Worm (Caenorhabditis elegans): ENCODE results near the gene B0457.4.

- TF ChIP-seq mdl-1 (tag; optimal IDR thresholded peaks at IDR 0.05) (no peak), lsy-2 (tag; optimal IDR thresholded peaks at IDR 0.05) (no peak), tlp-1 (tag; optimal IDR thresholded peaks at IDR 0.05) (no peak), nhr-76 (tag; optimal IDR thresholded peaks at IDR 0.05) (no peak), unc-62 (GFP tag; optimal IDR thresholded peaks at IDR 0.05) (no peak), fkh-10 (GFP tag; optimal IDR thresholded peaks at IDR 0.05) (peak; percentile 61), ama-1 (optimal IDR thresholded peaks at IDR 0.05) (no peak), unc-130 (tag; optimal IDR thresholded peaks at IDR 0.05) (no peak), nhr-90 (tag; optimal IDR thresholded peaks at IDR 0.05; ENCODE audit: poor library complexity) (no peak), ztf-11 (tag; optimal IDR thresholded peaks at IDR 0.05) (no peak), nhr-12 (tag; optimal IDR thresholded peaks at IDR 0.05) (no peak), tbx-2 (tag; optimal IDR thresholded peaks at IDR 0.05) (no peak), rnt-1 (tag; optimal IDR thresholded peaks at IDR 0.05) (no peak)
Observed at ce11 chrII:8945167-8945566, 33.3 kb upstream of the B0457.4 start.

All from whole organism, L1 larva.